Fruit fly (Drosophila melanogaster): ENCODE results near the gene TBC1D5.

Gene TBC1D5

DNA sequence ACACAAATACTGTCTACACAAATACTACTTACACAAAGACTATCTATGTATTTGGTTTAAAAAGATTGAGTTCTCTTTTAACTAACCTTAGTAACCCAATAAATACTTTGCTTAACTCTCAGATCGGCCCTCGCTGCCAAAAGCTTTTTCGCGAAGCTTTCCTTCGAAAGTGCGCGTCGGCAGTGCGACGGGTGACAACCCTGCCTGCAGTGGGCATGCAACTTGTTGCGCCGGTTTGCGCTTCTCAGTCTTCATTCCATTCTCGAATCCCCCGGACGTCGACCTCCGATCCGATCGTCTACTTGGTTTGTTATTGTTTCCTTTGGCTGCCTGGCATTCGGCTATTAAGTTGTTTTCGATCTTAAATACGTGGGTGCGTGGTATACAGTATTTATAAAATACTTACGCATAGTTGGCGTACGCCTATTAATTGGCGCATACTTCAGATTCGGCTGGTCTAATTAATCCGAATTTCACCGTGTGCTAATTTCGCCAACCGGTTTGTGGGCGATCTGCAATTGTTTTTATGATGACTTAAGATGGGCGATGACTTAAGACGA, 11.6 kb downstream of the TBC1D5 start, which contains the start of gene CG11686 (continued):
- TF ChIP-seq tll (GFP tag; optimal IDR thresholded peaks at IDR 0.05), result no peak
- TF ChIP-seq CG11456 (GFP tag; IDR thresholded peaks at IDR 0.05), result no peak
- TF ChIP-seq dmrt99B (tag; optimal IDR thresholded peaks at IDR 0.05), result no peak
- TF ChIP-seq CG10209 (GFP tag; optimal IDR thresholded peaks at IDR 0.05), result no peak
- TF ChIP-seq CG10321 (GFP tag; IDR thresholded peaks at IDR 0.05), result no peak
- no peak for TF ChIP-seq Dfd (GFP tag; optimal IDR thresholded peaks at IDR 0.05)
- no peak for TF ChIP-seq Trl (optimal IDR thresholded peaks at IDR 0.05)
- no peak for TF ChIP-seq Trl (GFP tag; optimal IDR thresholded peaks at IDR 0.05)
- TF ChIP-seq CG4854 (GFP tag; optimal IDR thresholded peaks at IDR 0.05), result no peak
- TF ChIP-seq CG14965 (GFP tag; optimal IDR thresholded peaks at IDR 0.05; ENCODE audit: borderline replicate concordance), result no peak
- TF ChIP-seq gcm2 (GFP tag; optimal IDR thresholded peaks at IDR 0.05), result no peak
- TF ChIP-seq cwo (GFP tag; optimal IDR thresholded peaks at IDR 0.05), result no peak
- TF ChIP-seq CoRest (tag; optimal IDR thresholded peaks at IDR 0.05), result no peak
- TF ChIP-seq Lhr (GFP tag; optimal IDR thresholded peaks at IDR 0.05), result no peak
- no peak for TF ChIP-seq CG12071 (GFP tag; optimal IDR thresholded peaks at IDR 0.05)
- peak; percentile 21 for TF ChIP-seq CG12391 (tag; optimal IDR thresholded peaks at IDR 0.05)
- no peak for TF ChIP-seq crol (GFP tag; IDR thresholded peaks at IDR 0.05)
- TF ChIP-seq CG7987 (GFP tag; optimal IDR thresholded peaks at IDR 0.05), result no peak
- TF ChIP-seq Fer1 (GFP tag; optimal IDR thresholded peaks at IDR 0.05), result no peak
- TF ChIP-seq Med (GFP tag), result peak; percentile 89
- TF ChIP-seq CG17829 (tag; optimal IDR thresholded peaks at IDR 0.05), result peak; percentile 29
- no peak for TF ChIP-seq fd64A (GFP tag; optimal IDR thresholded peaks at IDR 0.05)
- no peak for TF ChIP-seq zen2 (GFP tag; IDR thresholded peaks at IDR 0.05; ENCODE audit: partially characterized antibody)
- TF ChIP-seq CG16813 (GFP tag; IDR thresholded peaks at IDR 0.05; ENCODE audit: partially characterized antibody), result no peak
- TF ChIP-seq zf30C (GFP tag; optimal IDR thresholded peaks at IDR 0.05), result no peak
- TF ChIP-seq vfl (GFP tag; optimal IDR thresholded peaks at IDR 0.05), result no peak
- TF ChIP-seq ind (GFP tag; optimal IDR thresholded peaks at IDR 0.05), result no peak
- no peak for TF ChIP-seq Pdp1 (GFP tag; optimal IDR thresholded peaks at IDR 0.05)
- no peak for TF ChIP-seq h (optimal IDR thresholded peaks at IDR 0.05)
- TF ChIP-seq CG18599 (GFP tag; optimal IDR thresholded peaks at IDR 0.05), result no peak
- no peak for TF ChIP-seq hth (optimal IDR thresholded peaks at IDR 0.05)
- peak; percentile 44 for TF ChIP-seq sens (GFP tag)
- no peak for TF ChIP-seq pnt (GFP tag; optimal IDR thresholded peaks at IDR 0.05)
- TF ChIP-seq CG10979 (tag; optimal IDR thresholded peaks at IDR 0.05), result peak; percentile 24
- no peak for TF ChIP-seq CG17359 (tag; optimal IDR thresholded peaks at IDR 0.05)
- TF ChIP-seq bigmax (GFP tag; optimal IDR thresholded peaks at IDR 0.05), result no peak
- no peak for TF ChIP-seq ham (GFP tag; IDR thresholded peaks at IDR 0.05)
- TF ChIP-seq HLH3B (GFP tag; IDR thresholded peaks at IDR 0.05), result no peak
- TF ChIP-seq CG7745 (tag; optimal IDR thresholded peaks at IDR 0.05), result no peak
- no peak for TF ChIP-seq yki (optimal IDR thresholded peaks at IDR 0.05)
- TF ChIP-seq Kr (GFP tag; optimal IDR thresholded peaks at IDR 0.05), result no peak
- no peak for TF ChIP-seq lola (GFP tag; optimal IDR thresholded peaks at IDR 0.05)
- no peak for TF ChIP-seq tx (GFP tag; optimal IDR thresholded peaks at IDR 0.05)
- no peak for TF ChIP-seq CG4820 (GFP tag; optimal IDR thresholded peaks at IDR 0.05)
- TF ChIP-seq tgo (GFP tag; IDR thresholded peaks at IDR 0.05), result no peak
- TF ChIP-seq gro (GFP tag; optimal IDR thresholded peaks at IDR 0.05), result no peak
- TF ChIP-seq CG7271 (tag; optimal IDR thresholded peaks at IDR 0.05), result no peak
- TF ChIP-seq fd3F (GFP tag; optimal IDR thresholded peaks at IDR 0.05), result no peak
- TF ChIP-seq pfk (GFP tag; optimal IDR thresholded peaks at IDR 0.05), result no peak
- no peak for TF ChIP-seq CG13123 (GFP tag; optimal IDR thresholded peaks at IDR 0.05)
- no peak for TF ChIP-seq ab (GFP tag; optimal IDR thresholded peaks at IDR 0.05)

All from whole organism, embryonic.